Fruit fly (Drosophila melanogaster) whole organism, embryonic: ENCODE results near the gene bsh.
A peak's percentile ranks its signal among the peaks of the same experiment; 100 is the strongest.

ENCODE experiments used
- CG10431 ChIP-seq: fragments of 200-800 bp; sonication (Bioruptor generic); optimal IDR thresholded peaks from 3 replicates; lab custom pipeline; 2018; ENCODE audit warnings: missing biosample characterization, mild to moderate bottlenecking, missing genetic modification characterization
- CG11504 ChIP-seq: fragments of 200-800 bp; sonication (Bioruptor generic); optimal IDR thresholded peaks from 3 replicates; lab custom pipeline; 2019; ENCODE audit warnings: missing biosample characterization, mild to moderate bottlenecking, missing genetic modification characterization, moderate library complexity
- CG12071 ChIP-seq: fragments of 200-800 bp; sonication (Bioruptor generic); optimal IDR thresholded peaks from 3 replicates; lab custom pipeline; 2018; ENCODE audit warnings: missing biosample characterization, mild to moderate bottlenecking, missing genetic modification characterization
- CG13287 ChIP-seq: fragments of 200-800 bp; sonication (Bioruptor generic); IDR thresholded peaks from 2 replicates; pipeline ENCODE4 v1.3.6; 2022; ENCODE audit warnings: missing biosample characterization, missing genetic modification characterization; ENCODE audit not compliant: partially characterized antibody
- CG13775 ChIP-seq: fragments of 200-800 bp; sonication (Bioruptor generic); optimal IDR thresholded peaks from 3 replicates; lab custom pipeline; 2017; ENCODE audit warnings: missing biosample characterization, mild to moderate bottlenecking, missing genetic modification characterization
- CG15011 ChIP-seq: fragments of 200-800 bp; sonication (Bioruptor generic); optimal IDR thresholded peaks from 3 replicates; lab custom pipeline; 2018; ENCODE audit warnings: missing biosample characterization, mild to moderate bottlenecking, missing genetic modification characterization
- CG15073 ChIP-seq: fragments of 200-800 bp; sonication (Bioruptor generic); optimal IDR thresholded peaks from 2 replicates; lab custom pipeline; 2016; ENCODE audit warnings: missing biosample characterization, missing genetic modification characterization
- CG18619 ChIP-seq: fragments of 200-800 bp; sonication (Bioruptor generic); optimal IDR thresholded peaks from 3 replicates; lab custom pipeline; 2017; ENCODE audit warnings: missing biosample characterization, mild to moderate bottlenecking, missing genetic modification characterization
- CG2116 ChIP-seq: fragments of 200-800 bp; sonication (Bioruptor generic); optimal IDR thresholded peaks from 3 replicates; lab custom pipeline; 2018; ENCODE audit warnings: missing biosample characterization, mild to moderate bottlenecking, missing genetic modification characterization
- CG2678 ChIP-seq: fragments of 200-800 bp; sonication (Bioruptor generic); optimal IDR thresholded peaks from 3 replicates; lab custom pipeline; 2019; ENCODE audit warnings: missing biosample characterization, mild to moderate bottlenecking, missing genetic modification characterization, moderate library complexity
- CG2889 ChIP-seq: fragments of 200-800 bp; sonication (Bioruptor generic); IDR thresholded peaks from 3 replicates; pipeline ENCODE4 v1.3.6; 2022; ENCODE audit warnings: missing biosample characterization, missing genetic modification characterization
- CG33557 ChIP-seq: fragments of 200-800 bp; sonication (Bioruptor generic); optimal IDR thresholded peaks from 2 replicates; lab custom pipeline; 2019; ENCODE audit warnings: missing biosample characterization, mild to moderate bottlenecking, missing genetic modification characterization, moderate library complexity
- CG4617 ChIP-seq: fragments of 200-800 bp; sonication (Bioruptor generic); optimal IDR thresholded peaks from 3 replicates; lab custom pipeline; 2016; ENCODE audit warnings: missing biosample characterization, missing genetic modification characterization, borderline replicate concordance
- CG7963 ChIP-seq: fragments of 200-800 bp; sonication (Bioruptor generic); IDR thresholded peaks from 3 replicates; pipeline ENCODE4 v1.3.6; 2022; ENCODE audit warnings: missing biosample characterization, missing genetic modification characterization; ENCODE audit not compliant: partially characterized antibody
- CG8281 ChIP-seq: fragments of 200-800 bp; sonication (Bioruptor generic); optimal IDR thresholded peaks from 2 replicates; lab custom pipeline; 2018; ENCODE audit warnings: missing biosample characterization, mild to moderate bottlenecking, missing genetic modification characterization, moderate library complexity
- CG8388 ChIP-seq: fragments of 200-800 bp; sonication (Bioruptor generic); optimal IDR thresholded peaks from 2 replicates; lab custom pipeline; 2019; ENCODE audit warnings: missing biosample characterization, mild to moderate bottlenecking, missing genetic modification characterization, moderate library complexity
- Dp ChIP-seq: fragments of 200-800 bp; sonication (Bioruptor generic); optimal IDR thresholded peaks from 2 replicates; lab custom pipeline; 2018; ENCODE audit warnings: missing biosample characterization, mild to moderate bottlenecking, missing genetic modification characterization, moderate library complexity
- HLH3B ChIP-seq: fragments of 200-800 bp; sonication (Bioruptor generic); IDR thresholded peaks from 2 replicates; pipeline ENCODE4 v1.3.6; 2022; ENCODE audit warnings: missing biosample characterization, missing genetic modification characterization
- Mes4 ChIP-seq: fragments of 200-800 bp; sonication (Bioruptor generic); optimal IDR thresholded peaks from 2 replicates; lab custom pipeline; 2016; ENCODE audit warnings: missing biosample characterization, missing genetic modification characterization
- NC2β ChIP-seq: fragments of 200-800 bp; sonication (Bioruptor generic); optimal IDR thresholded peaks from 2 replicates; lab custom pipeline; 2016; ENCODE audit warnings: missing biosample characterization, missing genetic modification characterization
- Nf-YC ChIP-seq: fragments of 200-800 bp; optimal IDR thresholded peaks from 3 replicates; lab custom pipeline; 2019; ENCODE audit warnings: missing biosample characterization, mild to moderate bottlenecking, missing genetic modification characterization, moderate library complexity
- Oaz ChIP-seq: fragments of 200-800 bp; sonication (Bioruptor generic); IDR thresholded peaks from 2 replicates; pipeline ENCODE4 v1.3.6; 2022; ENCODE audit warnings: missing biosample characterization, missing genetic modification characterization
- YL-1 ChIP-seq: fragments of 200-800 bp; sonication (Bioruptor generic); optimal IDR thresholded peaks from 3 replicates; lab custom pipeline; 2017; ENCODE audit warnings: missing biosample characterization, mild to moderate bottlenecking, missing genetic modification characterization
- ase ChIP-seq: fragments of 200-800 bp; sonication (Bioruptor generic); IDR thresholded peaks from 3 replicates; pipeline ENCODE4 v1.3.6; 2022; ENCODE audit warnings: missing biosample characterization, missing genetic modification characterization
- bab2 ChIP-seq: fragments of 200-800 bp; sonication (Bioruptor generic); optimal IDR thresholded peaks from 2 replicates; lab custom pipeline; 2016; ENCODE audit warnings: missing biosample characterization, missing genetic modification characterization
- dati ChIP-seq: fragments of 200-800 bp; sonication (Bioruptor generic); IDR thresholded peaks from 2 replicates; pipeline ENCODE4 v1.3.6; 2022; ENCODE audit warnings: missing biosample characterization, missing genetic modification characterization
- disco-r ChIP-seq: fragments of 200-800 bp; sonication (Bioruptor generic); optimal IDR thresholded peaks from 2 replicates; lab custom pipeline; 2016; ENCODE audit warnings: missing biosample characterization, missing genetic modification characterization
- ems ChIP-seq: fragments of 200-800 bp; sonication (Bioruptor generic); optimal IDR thresholded peaks from 3 replicates; lab custom pipeline; 2016; ENCODE audit warnings: missing biosample characterization, missing genetic modification characterization
- eve ChIP-seq, 2 experiments: fragments of >200 bp; optimal IDR thresholded peaks; 2 replicates each; lab custom pipeline; 2017; ENCODE audit warnings: missing biosample characterization in 2 of 2, missing genetic modification characterization in 2 of 2
- fd3F ChIP-seq: fragments of 200-800 bp; sonication (Bioruptor generic); optimal IDR thresholded peaks from 2 replicates; lab custom pipeline; 2018; ENCODE audit warnings: missing biosample characterization, mild to moderate bottlenecking, missing genetic modification characterization, moderate library complexity
- fd64A ChIP-seq: fragments of 200-800 bp; sonication (Bioruptor generic); optimal IDR thresholded peaks from 3 replicates; lab custom pipeline; 2018; ENCODE audit warnings: missing biosample characterization, mild to moderate bottlenecking, missing genetic modification characterization
- grau ChIP-seq: fragments of 200-800 bp; optimal IDR thresholded peaks from 3 replicates; lab custom pipeline; 2019; ENCODE audit warnings: missing biosample characterization, mild to moderate bottlenecking, missing genetic modification characterization, moderate library complexity
- kni ChIP-seq: fragments of 200-800 bp; sonication (Bioruptor generic); optimal IDR thresholded peaks from 3 replicates; lab custom pipeline; 2017; ENCODE audit warnings: mild to moderate bottlenecking, missing biosample characterization, missing genetic modification reagents, missing genetic modification characterization
- lmd ChIP-seq: fragments of 200-800 bp; sonication (Bioruptor generic); IDR thresholded peaks from 2 replicates; pipeline ENCODE4 v1.3.6; 2022; ENCODE audit warnings: missing biosample characterization, missing genetic modification characterization
- lola ChIP-seq, 3 experiments: fragments of >200 bp in 2 of 3; fragments of 200-800 bp in 1 of 3; sonication (Bioruptor generic) in 1 of 3; optimal IDR thresholded peaks; 2 replicates each; lab custom pipeline; 2017 to 2019; ENCODE audit warnings: missing biosample characterization in 3 of 3, missing genetic modification characterization in 3 of 3, mild to moderate bottlenecking in 1 of 3, moderate library complexity in 1 of 3
- nerfin-1 ChIP-seq: fragments of 200-800 bp; sonication (Bioruptor generic); optimal IDR thresholded peaks from 3 replicates; lab custom pipeline; 2019; ENCODE audit warnings: missing biosample characterization, mild to moderate bottlenecking, missing genetic modification characterization, moderate library complexity
- nerfin-2 ChIP-seq: fragments of 200-800 bp; sonication (Bioruptor generic); IDR thresholded peaks from 2 replicates; pipeline ENCODE4 v1.3.6; 2022; ENCODE audit warnings: missing biosample characterization, missing genetic modification characterization; ENCODE audit not compliant: partially characterized antibody
- p53 ChIP-seq: fragments of 200-800 bp; sonication (Bioruptor generic); optimal IDR thresholded peaks from 2 replicates; lab custom pipeline; 2016; ENCODE audit warnings: missing biosample characterization, missing genetic modification characterization
- phol ChIP-seq: fragments of 200-800 bp; sonication (Bioruptor generic); optimal IDR thresholded peaks from 3 replicates; lab custom pipeline; 2018; ENCODE audit warnings: missing biosample characterization, mild to moderate bottlenecking, missing genetic modification characterization, moderate library complexity
- prd ChIP-seq, 3 experiments: fragments of >200 bp in 2 of 3; fragments of 200-800 bp in 1 of 3; sonication (Bioruptor generic) in 1 of 3; optimal IDR thresholded peaks in 2 of 3; IDR thresholded peaks in 1 of 3; 2 replicates in 2 of 3; 3 replicates in 1 of 3; pipeline versions ENCODE4 v1.3.6 to Lab custom; 2017 to 2022; ENCODE audit warnings: missing biosample characterization in 1 of 3, missing genetic modification characterization in 1 of 3
- pros ChIP-seq: fragments of 200-800 bp; sonication (Bioruptor generic); optimal IDR thresholded peaks from 3 replicates; lab custom pipeline; 2019; ENCODE audit warnings: missing biosample characterization, mild to moderate bottlenecking, missing genetic modification characterization, moderate library complexity
- pzg ChIP-seq: fragments of 200-800 bp; sonication (Bioruptor generic); optimal IDR thresholded peaks from 3 replicates; lab custom pipeline; 2018; ENCODE audit warnings: missing biosample characterization, mild to moderate bottlenecking, missing genetic modification characterization, moderate library complexity
- rib ChIP-seq: fragments of 200-800 bp; sonication (Bioruptor generic); IDR thresholded peaks from 2 replicates; pipeline ENCODE4 v1.3.6; 2022; ENCODE audit warnings: missing biosample characterization, missing genetic modification characterization
- sima ChIP-seq: fragments of 200-800 bp; sonication (Bioruptor generic); optimal IDR thresholded peaks from 2 replicates; lab custom pipeline; 2016; ENCODE audit warnings: missing biosample characterization, missing genetic modification characterization
- sna ChIP-seq: fragments of 200-800 bp; sonication (Bioruptor generic); IDR thresholded peaks from 2 replicates; pipeline ENCODE4 v1.3.6; 2022; ENCODE audit warnings: missing biosample characterization, missing genetic modification characterization; ENCODE audit not compliant: partially characterized antibody
- tin ChIP-seq: fragments of 200-800 bp; sonication (Bioruptor generic); optimal IDR thresholded peaks from 3 replicates; lab custom pipeline; 2016; ENCODE audit warnings: missing biosample characterization, missing genetic modification characterization
- unc-4 ChIP-seq: fragments of 200-800 bp; sonication (Bioruptor generic); IDR thresholded peaks from 2 replicates; pipeline ENCODE4 v1.3.6; 2022; ENCODE audit warnings: missing biosample characterization, missing genetic modification characterization; ENCODE audit not compliant: partially characterized antibody

Gene bsh

DNA sequence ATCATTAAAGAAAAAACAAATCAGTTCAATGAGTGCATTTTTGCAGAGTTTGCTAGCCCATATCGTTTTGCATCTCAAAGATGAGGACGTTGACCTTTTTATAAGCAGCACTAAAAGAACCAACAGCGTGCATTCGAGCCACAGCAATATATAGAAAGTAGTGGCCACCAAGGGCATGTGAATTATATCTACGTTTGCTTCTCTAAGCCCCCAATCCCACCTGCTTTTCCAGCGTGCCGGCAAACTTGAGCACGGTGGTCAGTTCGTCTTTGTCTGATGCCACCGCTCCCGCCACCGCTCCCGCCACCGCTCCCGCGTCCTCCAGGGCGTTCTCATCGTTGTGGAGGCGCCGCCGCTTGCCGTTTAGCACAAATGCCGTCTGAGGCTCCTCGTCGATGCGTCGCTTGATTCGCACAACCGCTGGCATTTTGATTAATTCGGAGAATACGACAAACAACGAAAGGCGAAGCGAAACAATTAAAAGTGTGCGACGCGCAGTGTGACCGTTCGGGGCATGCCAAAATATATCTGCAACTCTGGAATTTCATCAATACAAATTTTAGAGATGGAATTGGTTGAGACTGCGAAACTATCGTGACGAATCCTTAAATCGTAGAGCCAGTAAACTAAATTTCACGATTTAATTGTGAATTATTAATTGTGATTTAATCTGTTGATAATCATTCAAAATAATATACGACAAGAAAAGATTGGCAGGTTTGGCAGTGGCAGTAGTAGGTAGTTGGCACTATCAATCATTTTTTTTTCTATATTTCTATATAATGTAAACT is 26.6 kb upstream of the bsh start (continued):
- TF ChIP-seq ase (peak; percentile 42; the same call in 1 of the 3 replicates), CG2678 (tag; lab: Kevin White, UChicago) (peak; percentile 33), grau (tag; lab: Kevin White, UChicago) (peak; percentile 45), CG13775 (GFP tag; lab: Kevin White, UChicago) (peak; percentile 57), rib (no peak), Nf-YC (tag; lab: Kevin White, UChicago) (peak; percentile 27), eve (GFP tag; optimal IDR thresholded peaks at IDR 0.05; lab: Kevin White, UChicago) (peak in 1 of 2 experiments; percentile 73), CG2116 (peak; percentile 92), p53 (GFP tag; lab: Kevin White, UChicago) (peak; percentile 57), Mes4 (GFP tag; lab: Kevin White, UChicago) (peak; percentile 11), YL-1 (GFP tag; lab: Kevin White, UChicago) (peak; percentile 67), CG15011 (no peak), sna (peak; percentile 74; the same call in 1 of the 2 replicates), CG12071 (GFP tag; lab: Kevin White, UChicago) (no peak), unc-4 (GFP tag; lab: Robert Waterston, UW) (peak; percentile 78), disco-r (GFP tag; lab: Kevin White, UChicago) (peak; percentile 61), Oaz (GFP tag; lab: Robert Waterston, UW) (no peak), HLH3B (GFP tag; lab: Robert Waterston, UW) (peak; percentile 12; the same call in 1 of the 2 replicates), lola (GFP tag; optimal IDR thresholded peaks at IDR 0.05; lab: Kevin White, UChicago) (peak in 1 of 3 experiments; percentile 48), tin (GFP tag; lab: Kevin White, UChicago) (peak; percentile 56), CG10431 (GFP tag; lab: Kevin White, UChicago) (no peak), fd64A (GFP tag; lab: Kevin White, UChicago) (no peak), prd (optimal IDR thresholded peaks at IDR 0.05; lab: Kevin White, UChicago) (no peak), prd (GFP tag; IDR thresholded peaks at IDR 0.05; lab: Robert Waterston, UW) (peak; percentile 62; the same call in 2 of the 3 replicates), pros (GFP tag; lab: Kevin White, UChicago) (no peak), phol (tag; lab: Kevin White, UChicago) (peak; percentile 54), fd3F (GFP tag; lab: Kevin White, UChicago) (no peak), kni (GFP tag; lab: Kevin White, UChicago) (no peak), pzg (GFP tag; lab: Kevin White, UChicago) (peak; percentile 73), CG7963 (0 out of 3 replicates have a peak, but pooled peaks have one; percentile 31), CG4617 (GFP tag; lab: Kevin White, UChicago) (peak; percentile 82), CG15073 (GFP tag; lab: Kevin White, UChicago) (no peak), CG18619 (GFP tag; lab: Kevin White, UChicago) (peak; percentile 47), CG13287 (GFP tag; lab: Robert Waterston, UW) (peak; percentile 87), CG33557 (GFP tag; lab: Kevin White, UChicago) (peak; percentile 35), nerfin-2 (0 out of 2 replicates have a peak, but pooled peaks have one; percentile 8), CG8281 (tag; lab: Kevin White, UChicago) (peak; percentile 74), CG2889 (GFP tag; lab: Robert Waterston, UW) (no peak), CG11504 (tag; lab: Kevin White, UChicago) (peak; percentile 46), dati (no peak), nerfin-1 (tag; lab: Kevin White, UChicago) (peak; percentile 13), bab2 (GFP tag; lab: Kevin White, UChicago) (peak; percentile 48), lmd (GFP tag; lab: Robert Waterston, UW) (peak; percentile 44; the same call in 1 of the 2 replicates), CG8388 (GFP tag; lab: Kevin White, UChicago) (peak; percentile 40), Dp (GFP tag; lab: Kevin White, UChicago) (peak; percentile 55), sima (GFP tag; lab: Kevin White, UChicago) (no peak), NC2β (GFP tag; lab: Kevin White, UChicago) (peak; percentile 17), ems (GFP tag; lab: Kevin White, UChicago) (peak; percentile 27)
